Fruit fly (Drosophila melanogaster) whole organism, wandering third instar larva: ENCODE measurements around the gene CG5641.

ENCODE experiments used
- Abd-B ChIP-seq: fragments of >200 bp; optimal IDR thresholded peaks from 2 replicates; lab custom pipeline; 2017; ENCODE audit warnings: missing biosample characterization, missing genetic modification characterization
- CG32264 ChIP-seq: fragments of 200-800 bp; sonication (Bioruptor generic); optimal IDR thresholded peaks from 2 replicates; lab custom pipeline; 2016; ENCODE audit warnings: missing biosample characterization, missing genetic modification characterization
- CG9705 ChIP-seq: fragments of 200-800 bp; sonication (Bioruptor generic); optimal IDR thresholded peaks from 2 replicates; lab custom pipeline; 2018; ENCODE audit warnings: missing biosample characterization, mild to moderate bottlenecking, missing genetic modification characterization
- CrebA ChIP-seq: fragments of 200-800 bp; sonication (Bioruptor generic); optimal IDR thresholded peaks from 2 replicates; lab custom pipeline; 2016; ENCODE audit warnings: missing biosample characterization, mild to moderate bottlenecking, missing genetic modification characterization, borderline replicate concordance
- Dfd ChIP-seq: fragments of >200 bp; optimal IDR thresholded peaks from 2 replicates; lab custom pipeline; 2017; ENCODE audit warnings: missing biosample characterization, missing genetic modification characterization
- Dif ChIP-seq: fragments of 200-275, 200-300 bp; sonication (Bioruptor generic); optimal IDR thresholded peaks from 2 replicates; lab custom pipeline; 2018; ENCODE audit warnings: missing biosample characterization, missing genetic modification characterization; ENCODE audit not compliant: partially characterized antibody
- GATAd ChIP-seq: sonication (Bioruptor generic); optimal IDR thresholded peaks from 2 replicates; lab custom pipeline; 2016; ENCODE audit warnings: missing biosample characterization, missing genetic modification characterization
- HLH106 ChIP-seq: fragments of 200-800 bp; optimal IDR thresholded peaks from 3 replicates; lab custom pipeline; 2019; ENCODE audit warnings: missing biosample characterization, mild to moderate bottlenecking, missing genetic modification characterization, moderate library complexity
- Hnf4 ChIP-seq: fragments of 200-800 bp; sonication (Bioruptor generic); optimal IDR thresholded peaks from 2 replicates; lab custom pipeline; 2016; ENCODE audit warnings: missing biosample characterization, mild to moderate bottlenecking, missing genetic modification characterization
- Hr78 ChIP-seq: fragments of >200 bp; optimal IDR thresholded peaks from 2 replicates; lab custom pipeline; 2017; ENCODE audit warnings: missing biosample characterization, missing genetic modification characterization
- Hr83 ChIP-seq: fragments of 200-300 bp; sonication (Bioruptor generic); optimal IDR thresholded peaks from 2 replicates; lab custom pipeline; 2016; ENCODE audit warnings: missing biosample characterization, mild to moderate bottlenecking, missing genetic modification characterization, moderate library complexity; ENCODE audit not compliant: poor library complexity, severe bottlenecking
- Jra ChIP-seq: sonication (Bioruptor generic); optimal IDR thresholded peaks from 2 replicates; lab custom pipeline; 2016; ENCODE audit warnings: missing biosample characterization, missing genetic modification characterization
- Mio ChIP-seq: sonication (Bioruptor generic); optimal IDR thresholded peaks from 2 replicates; lab custom pipeline; 2016; ENCODE audit warnings: missing biosample characterization, missing genetic modification characterization
- Myc ChIP-seq: fragments of >200 bp; optimal IDR thresholded peaks from 2 replicates; lab custom pipeline; 2017
- N ChIP-seq: fragments of >200 bp; optimal IDR thresholded peaks from 2 replicates; lab custom pipeline; 2018; ENCODE audit warnings: missing biosample characterization, missing external identifiers, missing genetic modification characterization
- OdsH ChIP-seq: fragments of 200-800 bp; sonication (Bioruptor generic); optimal IDR thresholded peaks from 2 replicates; lab custom pipeline; 2016; ENCODE audit warnings: missing biosample characterization, mild to moderate bottlenecking, missing genetic modification characterization
- Rel ChIP-seq, 2 experiments: fragments of 200-800 bp; sonication (Bioruptor generic) in 1 of 2; optimal IDR thresholded peaks; 2 replicates in 1 of 2; 3 replicates in 1 of 2; lab custom pipeline; 2016 to 2019; ENCODE audit warnings: mild to moderate bottlenecking in 2 of 2, missing biosample characterization in 2 of 2, missing genetic modification characterization in 2 of 2, moderate library complexity in 1 of 2
- Sp1 ChIP-seq: fragments of 200-800 bp; sonication (Bioruptor generic); optimal IDR thresholded peaks from 3 replicates; lab custom pipeline; 2019; ENCODE audit warnings: missing biosample characterization, mild to moderate bottlenecking, missing genetic modification characterization, moderate library complexity
- Vsx2 ChIP-seq: fragments of 200-300, 225-300 bp; sonication (Bioruptor generic); optimal IDR thresholded peaks from 2 replicates; lab custom pipeline; 2018; ENCODE audit warnings: missing biosample characterization, missing genetic modification characterization; ENCODE audit not compliant: partially characterized antibody
- br ChIP-seq: fragments of 200-800 bp; sonication (Bioruptor generic); optimal IDR thresholded peaks from 2 replicates; lab custom pipeline; 2016; ENCODE audit warnings: missing biosample characterization, missing genetic modification characterization
- brk ChIP-seq: fragments of 200-800 bp; sonication (Bioruptor generic); optimal IDR thresholded peaks from 2 replicates; lab custom pipeline; 2016; ENCODE audit warnings: missing biosample characterization, mild to moderate bottlenecking, missing genetic modification characterization
- dl ChIP-seq, 2 experiments: fragments of 175-275, 200-275 bp in 1 of 2; fragments of 200-275 bp in 1 of 2; sonication (Bioruptor generic); optimal IDR thresholded peaks; lab custom pipeline; 2018; ENCODE audit warnings: mild to moderate bottlenecking in 2 of 2, missing biosample characterization in 2 of 2, missing genetic modification characterization in 2 of 2, moderate library complexity in 2 of 2; ENCODE audit not compliant: partially characterized antibody in 2 of 2, insufficient read depth in 1 of 2
- dmrt93B ChIP-seq: fragments of 200-800 bp; sonication (Bioruptor generic); optimal IDR thresholded peaks from 2 replicates; lab custom pipeline; 2018; ENCODE audit warnings: missing biosample characterization, mild to moderate bottlenecking, missing genetic modification characterization
- dsf ChIP-seq: sonication (Bioruptor generic); optimal IDR thresholded peaks from 2 replicates; lab custom pipeline; 2016; ENCODE audit warnings: missing biosample characterization, missing genetic modification characterization, borderline replicate concordance
- ey ChIP-seq: fragments of 200-800 bp; sonication (Bioruptor generic); optimal IDR thresholded peaks from 2 replicates; lab custom pipeline; 2016; ENCODE audit warnings: missing biosample characterization, missing genetic modification characterization
- foxo ChIP-seq, 2 experiments: fragments of 200-800 bp; sonication (Bioruptor generic); optimal IDR thresholded peaks; 2 replicates in 1 of 2; 3 replicates in 1 of 2; lab custom pipeline; 2016 to 2017; ENCODE audit warnings: missing biosample characterization in 2 of 2, missing genetic modification characterization in 2 of 2
- fru ChIP-seq: fragments of 200-800 bp; sonication (Bioruptor generic); optimal IDR thresholded peaks from 3 replicates; lab custom pipeline; 2016; ENCODE audit warnings: missing biosample characterization, mild to moderate bottlenecking, missing genetic modification characterization
- h ChIP-seq: fragments of 200-800 bp; sonication (Bioruptor generic); optimal IDR thresholded peaks from 3 replicates; lab custom pipeline; 2016; ENCODE audit warnings: missing biosample characterization, mild to moderate bottlenecking, missing genetic modification characterization
- jim ChIP-seq: fragments of 175-275, 200-325 bp; sonication (Bioruptor generic); optimal IDR thresholded peaks from 2 replicates; lab custom pipeline; 2016; ENCODE audit warnings: missing biosample characterization, mild to moderate bottlenecking, missing genetic modification characterization
- lola ChIP-seq: fragments of >200 bp; optimal IDR thresholded peaks from 2 replicates; lab custom pipeline; 2017; ENCODE audit warnings: missing biosample characterization, missing genetic modification characterization
- pan ChIP-seq: fragments of >200 bp; optimal IDR thresholded peaks from 2 replicates; lab custom pipeline; 2017
- psq ChIP-seq: fragments of 200-800 bp; sonication (Bioruptor generic); optimal IDR thresholded peaks from 3 replicates; lab custom pipeline; 2017; ENCODE audit warnings: missing biosample characterization, mild to moderate bottlenecking, missing genetic modification characterization, moderate library complexity
- rgr ChIP-seq: fragments of 200-800 bp; sonication (Bioruptor generic); optimal IDR thresholded peaks from 3 replicates; lab custom pipeline; 2016; ENCODE audit warnings: missing biosample characterization, mild to moderate bottlenecking, missing genetic modification characterization
- sage ChIP-seq: fragments of 200-800 bp; sonication (Bioruptor generic); optimal IDR thresholded peaks from 2 replicates; lab custom pipeline; 2016; ENCODE audit warnings: missing biosample characterization, mild to moderate bottlenecking, missing genetic modification characterization
- sv ChIP-seq: fragments of 200-800 bp; sonication (Bioruptor generic); optimal IDR thresholded peaks from 3 replicates; lab custom pipeline; 2016; ENCODE audit warnings: missing biosample characterization, missing genetic modification characterization
- tai ChIP-seq: sonication (Bioruptor generic); optimal IDR thresholded peaks from 2 replicates; lab custom pipeline; 2016; ENCODE audit warnings: missing biosample characterization, missing genetic modification characterization
- usp ChIP-seq: fragments of >200 bp; optimal IDR thresholded peaks from 2 replicates; lab custom pipeline; 2017; ENCODE audit warnings: missing biosample characterization, missing genetic modification characterization
- woc ChIP-seq: sonication (Bioruptor generic); optimal IDR thresholded peaks from 2 replicates; lab custom pipeline; 2016; ENCODE audit warnings: missing biosample characterization, mild to moderate bottlenecking, missing genetic modification characterization

CG5641 gene

DNA sequence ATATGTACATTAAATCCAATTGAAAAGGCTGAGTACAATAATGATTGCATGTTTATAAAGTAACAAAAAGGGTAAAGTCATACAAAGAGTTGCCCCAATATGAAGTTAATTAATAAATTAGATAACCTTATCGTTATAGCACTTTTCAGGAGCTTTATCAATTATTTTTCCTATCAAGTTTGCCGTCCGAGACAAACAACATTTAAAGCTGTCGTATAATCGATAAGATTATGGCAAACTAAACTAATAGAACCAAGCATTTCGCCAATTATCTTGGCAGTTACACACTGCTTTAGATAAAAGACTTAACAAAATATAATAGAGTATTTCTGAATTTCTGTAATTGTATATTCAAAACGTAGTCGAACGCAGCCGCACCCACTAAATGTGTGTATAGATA is 23.9 kb downstream of the CG5641 start:
- TF ChIP-seq Mio (GFP tag; lab: Kevin White, UChicago) = no peak
- TF ChIP-seq Hnf4 (GFP tag; lab: Kevin White, UChicago) = no peak
- no peak for TF ChIP-seq sv (GFP tag; lab: Kevin White, UChicago)
- TF ChIP-seq br (GFP tag; lab: Kevin White, UChicago) = no peak
- no peak for TF ChIP-seq dl (GFP tag; optimal IDR thresholded peaks at IDR 0.05; lab: Kevin White, UChicago; ENCODE audit: insufficient read depth in 1 of 2, partially characterized antibody in 2 of 2)

DNA sequence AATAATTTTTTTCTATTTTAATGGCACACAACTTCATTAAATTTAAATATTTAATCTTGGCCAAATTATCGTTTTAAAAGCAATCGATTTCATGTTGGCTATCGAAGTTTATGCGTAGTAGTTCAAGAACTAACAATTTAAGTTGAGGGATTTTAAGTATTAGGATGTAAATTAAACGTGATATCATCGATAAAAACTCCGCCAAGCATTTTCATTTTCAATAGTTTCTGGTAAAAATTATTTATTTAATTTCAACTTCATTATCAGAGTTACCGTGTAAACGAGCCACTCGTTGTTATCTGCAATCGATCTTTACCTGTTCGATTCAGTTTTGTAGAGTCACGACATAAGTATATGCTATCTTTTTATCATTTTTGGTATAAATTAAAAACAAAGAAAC is 26.1 kb downstream of the CG5641 start:
- no peak for TF ChIP-seq CrebA (GFP tag; lab: Kevin White, UChicago)
- no peak for TF ChIP-seq lola (GFP tag; lab: Kevin White, UChicago)
- peak; percentile 36 for TF ChIP-seq GATAd (GFP tag; lab: Kevin White, UChicago)
- TF ChIP-seq dmrt93B (GFP tag; lab: Kevin White, UChicago) = peak; percentile 99
- TF ChIP-seq foxo (GFP tag; optimal IDR thresholded peaks at IDR 0.05; lab: Kevin White, UChicago) = peak; percentile 89 to 96
- TF ChIP-seq Jra (GFP tag; lab: Kevin White, UChicago) = peak; percentile 84
- peak; percentile 84 for TF ChIP-seq psq
- TF ChIP-seq Hnf4 (GFP tag; lab: Kevin White, UChicago) = peak; percentile 94
- peak; percentile 94 for TF ChIP-seq fru (GFP tag; lab: Kevin White, UChicago)
- TF ChIP-seq pan (lab: Kevin White, UChicago) = no peak
- no peak for TF ChIP-seq usp (GFP tag; lab: Kevin White, UChicago)
- no peak for TF ChIP-seq Abd-B (GFP tag; lab: Kevin White, UChicago)
- peak; percentile 99 for TF ChIP-seq sage
- peak; percentile 95 for TF ChIP-seq OdsH (GFP tag; lab: Kevin White, UChicago)
- TF ChIP-seq Hr78 = no peak
- no peak for TF ChIP-seq Vsx2 (GFP tag; lab: Kevin White, UChicago)
- peak; percentile 59 for TF ChIP-seq Mio (GFP tag; lab: Kevin White, UChicago)
- TF ChIP-seq rgr (GFP tag; lab: Kevin White, UChicago) = peak; percentile 97
- TF ChIP-seq dsf (GFP tag; lab: Kevin White, UChicago) = peak; percentile 88
- TF ChIP-seq sv (GFP tag; lab: Kevin White, UChicago) = peak; percentile 94
- TF ChIP-seq Rel (GFP tag; optimal IDR thresholded peaks at IDR 0.05; lab: Kevin White, UChicago) = peak; percentile 90
- peak; percentile 93 for TF ChIP-seq Rel (tag; optimal IDR thresholded peaks at IDR 0.05; lab: Kevin White, UChicago)
- peak; percentile 92 for TF ChIP-seq Hr83 (GFP tag; lab: Kevin White, UChicago)
- peak; percentile 99 for TF ChIP-seq Sp1 (GFP tag; lab: Kevin White, UChicago)
- TF ChIP-seq dl (GFP tag; optimal IDR thresholded peaks at IDR 0.05; lab: Kevin White, UChicago; ENCODE audit: insufficient read depth in 1 of 2, partially characterized antibody in 2 of 2) = no peak
- TF ChIP-seq tai (GFP tag; lab: Kevin White, UChicago) = no peak
- peak; percentile 100 for TF ChIP-seq CG9705
- peak; percentile 95 for TF ChIP-seq br (GFP tag; lab: Kevin White, UChicago)
- TF ChIP-seq Dif = no peak
- peak; percentile 94 for TF ChIP-seq CG32264 (GFP tag; lab: Kevin White, UChicago)
- peak; percentile 89 for TF ChIP-seq ey
- TF ChIP-seq brk = peak; percentile 95
- TF ChIP-seq jim = no peak
- no peak for TF ChIP-seq Dfd (GFP tag; lab: Kevin White, UChicago)
- peak; percentile 86 for TF ChIP-seq woc
- peak; percentile 98 for TF ChIP-seq HLH106
- no peak for TF ChIP-seq N (GFP tag; lab: Kevin White, UChicago)
- TF ChIP-seq h (GFP tag; lab: Kevin White, UChicago) = peak; percentile 99
- TF ChIP-seq Myc = no peak
